Worm (Caenorhabditis elegans) whole organism, young adult: ENCODE data around the gene rab-6.1.

Experiments used
- B0261.1 ChIP-seq: sonication (generic microtip); optimal IDR thresholded peaks from 2 replicates; lab custom pipeline; 2016; ENCODE audit warnings: mild to moderate bottlenecking, missing genetic modification characterization, moderate library complexity, missing compliant biosample characterization
- C06A6.2 ChIP-seq: fragments of 200-800 bp; sonication (Bioruptor generic); conservative IDR thresholded peaks from 2 replicates; pipeline ENCODE4 v1.3.6; 2022; ENCODE audit warnings: missing genetic modification characterization, missing compliant biosample characterization
- F22D6.2 ChIP-seq: sonication (generic microtip); optimal IDR thresholded peaks from 2 replicates; lab custom pipeline; 2016; ENCODE audit warnings: mild to moderate bottlenecking, missing genetic modification characterization, missing compliant biosample characterization
- F33H1.4 ChIP-seq: fragments of 200-800 bp; sonication (Bioruptor generic); IDR thresholded peaks from 2 replicates; pipeline ENCODE4 v1.3.6; 2022; ENCODE audit warnings: missing genetic modification reagents, missing genetic modification characterization, missing compliant biosample characterization
- F37B4.10 ChIP-seq: fragments of 200-800 bp; sonication (Bioruptor generic); IDR thresholded peaks from 2 replicates; pipeline ENCODE4 v1.3.6; 2022; ENCODE audit warnings: missing genetic modification characterization, missing compliant biosample characterization
- F57A8.1 ChIP-seq: fragments of 200-800 bp; sonication (Bioruptor generic); optimal IDR thresholded peaks from 2 replicates; lab custom pipeline; 2018; ENCODE audit warnings: mild to moderate bottlenecking, missing genetic modification characterization, moderate library complexity, missing compliant biosample characterization
- K12H6.12 ChIP-seq: fragments of 200-800 bp; sonication (Bioruptor generic); optimal IDR thresholded peaks from 2 replicates; lab custom pipeline; 2018; ENCODE audit warnings: mild to moderate bottlenecking, missing genetic modification characterization, missing compliant biosample characterization
- T07F8.4 ChIP-seq: sonication (generic microtip); optimal IDR thresholded peaks from 2 replicates; lab custom pipeline; 2016; ENCODE audit warnings: mild to moderate bottlenecking, missing genetic modification characterization, moderate library complexity, missing compliant biosample characterization
- T26A5.8 ChIP-seq: sonication (generic microtip); optimal IDR thresholded peaks from 2 replicates; lab custom pipeline; 2016; ENCODE audit warnings: missing genetic modification characterization, missing compliant biosample characterization
- Y53G8AR.9 ChIP-seq: fragments of 200-800 bp; sonication (Bioruptor generic); conservative IDR thresholded peaks from 2 replicates; pipeline ENCODE4 v1.3.6; 2022; ENCODE audit warnings: missing genetic modification reagents, missing genetic modification characterization, missing compliant biosample characterization
- ZK185.1 ChIP-seq: sonication (generic microtip); optimal IDR thresholded peaks from 2 replicates; lab custom pipeline; 2016; ENCODE audit warnings: mild to moderate bottlenecking, missing genetic modification characterization, missing compliant biosample characterization; ENCODE audit not compliant: poor library complexity, severe bottlenecking
- ama-1 ChIP-seq, 3 experiments: fragments of 150-350 bp in 1 of 3; sonication (generic microtip) in 2 of 3; optimal IDR thresholded peaks; 2 replicates each; lab custom pipeline; 2014 to 2018; ENCODE audit warnings: missing biosample characterization in 2 of 3, missing genetic modification characterization in 2 of 3, missing genetic modification reagents in 2 of 3
- atf-7 ChIP-seq: sonication (generic microtip); optimal IDR thresholded peaks from 2 replicates; lab custom pipeline; 2017; ENCODE audit warnings: mild to moderate bottlenecking, missing genetic modification characterization, missing compliant biosample characterization
- attf-3 ChIP-seq: fragments of 200-800 bp; sonication (Bioruptor generic); conservative IDR thresholded peaks from 2 replicates; pipeline ENCODE4 v1.3.6; 2022; ENCODE audit warnings: missing genetic modification reagents, missing genetic modification characterization, missing compliant biosample characterization
- attf-5 ChIP-seq: fragments of 200-800 bp; sonication (Bioruptor generic); optimal IDR thresholded peaks from 2 replicates; lab custom pipeline; 2018; ENCODE audit warnings: mild to moderate bottlenecking, missing genetic modification characterization, missing compliant biosample characterization
- ccch-3 ChIP-seq: fragments of 200-800 bp; sonication (Bioruptor generic); optimal IDR thresholded peaks from 2 replicates; lab custom pipeline; 2018; ENCODE audit warnings: mild to moderate bottlenecking, missing genetic modification characterization, missing compliant biosample characterization
- cebp-1 ChIP-seq, 2 experiments: fragments of 200-800 bp in 1 of 2; sonication (Bioruptor generic) in 1 of 2; sonication (generic microtip) in 1 of 2; IDR thresholded peaks in 1 of 2; optimal IDR thresholded peaks in 1 of 2; 2 replicates each; pipeline versions ENCODE4 v1.3.6 to Lab custom; 2017 to 2022; ENCODE audit warnings: missing compliant biosample characterization in 2 of 2, missing genetic modification characterization in 2 of 2, mild to moderate bottlenecking in 1 of 2, missing genetic modification reagents in 1 of 2, moderate library complexity in 1 of 2
- ceh-27 ChIP-seq: fragments of 200-800 bp; sonication (Bioruptor generic); optimal IDR thresholded peaks from 2 replicates; lab custom pipeline; 2018; ENCODE audit warnings: mild to moderate bottlenecking, missing genetic modification characterization, moderate library complexity, missing compliant biosample characterization
- ceh-58 ChIP-seq: fragments of 200-800 bp; sonication (Bioruptor generic); IDR thresholded peaks from 2 replicates; pipeline ENCODE4 v1.3.6; 2022; ENCODE audit warnings: missing genetic modification characterization, missing compliant biosample characterization
- chd-7 ChIP-seq: sonication (generic microtip); optimal IDR thresholded peaks from 2 replicates; lab custom pipeline; 2016; ENCODE audit warnings: mild to moderate bottlenecking, missing genetic modification characterization, moderate library complexity, missing compliant biosample characterization
- dox-1 ChIP-seq: fragments of 200-800 bp; sonication (Bioruptor generic); IDR thresholded peaks from 2 replicates; pipeline ENCODE4 v1.3.6; 2022; ENCODE audit warnings: missing genetic modification reagents, missing genetic modification characterization, missing compliant biosample characterization
- dpl-1 ChIP-seq: fragments of 150-350 bp; optimal IDR thresholded peaks from 2 replicates; lab custom pipeline; 2014; ENCODE audit warnings: missing biosample characterization, missing genetic modification reagents, missing genetic modification characterization
- efl-1 ChIP-seq: fragments of 150-350 bp; optimal IDR thresholded peaks from 2 replicates; lab custom pipeline; 2014; ENCODE audit warnings: missing biosample characterization, missing genetic modification reagents, missing genetic modification characterization
- egl-18 ChIP-seq: fragments of 200-800 bp; sonication (Bioruptor generic); IDR thresholded peaks from 2 replicates; pipeline ENCODE4 v1.3.6; 2022; ENCODE audit warnings: missing genetic modification reagents, missing genetic modification characterization, missing compliant biosample characterization
- egrh-3 ChIP-seq: fragments of 200-800 bp; sonication (Bioruptor generic); IDR thresholded peaks from 2 replicates; pipeline ENCODE4 v1.3.6; 2022; ENCODE audit warnings: missing genetic modification reagents, missing genetic modification characterization, missing compliant biosample characterization
- gei-17 ChIP-seq: fragments of 200-800 bp; sonication (Bioruptor generic); optimal IDR thresholded peaks from 2 replicates; lab custom pipeline; 2018; ENCODE audit warnings: mild to moderate bottlenecking, missing genetic modification characterization, missing compliant biosample characterization
- him-1 ChIP-seq: sonication (generic microtip); optimal IDR thresholded peaks from 2 replicates; lab custom pipeline; 2016; ENCODE audit warnings: missing genotype, missing genetic modification reagents, missing genetic modification characterization, missing compliant biosample characterization
- hlh-12 ChIP-seq: sonication (generic microtip); optimal IDR thresholded peaks from 2 replicates; lab custom pipeline; 2016; ENCODE audit warnings: missing genetic modification characterization, missing compliant biosample characterization
- hsf-1 ChIP-seq: fragments of 200-800 bp; sonication (Bioruptor generic); IDR thresholded peaks from 2 replicates; pipeline ENCODE4 v1.3.6; 2022; ENCODE audit warnings: missing genetic modification reagents, missing genetic modification characterization, missing compliant biosample characterization
- let-607 ChIP-seq, 2 experiments: fragments of 200-800 bp in 1 of 2; sonication (Bioruptor generic) in 1 of 2; sonication (generic microtip) in 1 of 2; optimal IDR thresholded peaks; 2 replicates each; lab custom pipeline; 2016 to 2018; ENCODE audit warnings: mild to moderate bottlenecking in 2 of 2, missing compliant biosample characterization in 2 of 2, missing genetic modification characterization in 2 of 2, moderate library complexity in 2 of 2, missing genotype in 1 of 2
- lin-54 ChIP-seq: fragments of 200-800 bp; sonication (Bioruptor generic); optimal IDR thresholded peaks from 2 replicates; lab custom pipeline; 2018; ENCODE audit warnings: mild to moderate bottlenecking, missing genetic modification characterization, missing compliant biosample characterization
- lir-1 ChIP-seq: fragments of 200-800 bp; sonication (Bioruptor generic); conservative IDR thresholded peaks from 2 replicates; pipeline ENCODE4 v1.3.6; 2022; ENCODE audit warnings: missing genetic modification reagents, missing genetic modification characterization, missing compliant biosample characterization
- lsy-27 ChIP-seq: sonication (generic microtip); optimal IDR thresholded peaks from 2 replicates; lab custom pipeline; 2017; ENCODE audit warnings: missing genetic modification characterization, mild to moderate bottlenecking, missing compliant biosample characterization, antibody characterized with exemption, missing genotype, borderline replicate concordance; ENCODE audit not compliant: insufficient read depth
- mcd-1 ChIP-seq: fragments of 200-800 bp; sonication (Bioruptor generic); IDR thresholded peaks from 2 replicates; pipeline ENCODE4 v1.3.6; 2022; ENCODE audit warnings: missing genetic modification reagents, missing genetic modification characterization, missing compliant biosample characterization
- mel-28 ChIP-seq: sonication (generic microtip); optimal IDR thresholded peaks from 2 replicates; lab custom pipeline; 2016; ENCODE audit warnings: borderline replicate concordance, mild to moderate bottlenecking, missing genetic modification characterization, missing compliant biosample characterization
- mes-4 ChIP-seq: sonication (generic microtip); optimal IDR thresholded peaks from 2 replicates; lab custom pipeline; 2016; ENCODE audit warnings: missing genotype, missing genetic modification characterization, missing compliant biosample characterization
- nfya-2 ChIP-seq: fragments of 200-800 bp; sonication (Bioruptor generic); IDR thresholded peaks from 2 replicates; pipeline ENCODE4 v1.3.6; 2022; ENCODE audit warnings: missing genetic modification reagents, missing genetic modification characterization, missing compliant biosample characterization
- rec-8 ChIP-seq, 2 experiments: sonication (generic microtip); optimal IDR thresholded peaks; 2 replicates each; lab custom pipeline; 2016; ENCODE audit warnings: mild to moderate bottlenecking in 2 of 2, missing genetic modification characterization in 2 of 2, missing genetic modification reagents in 2 of 2, missing genotype in 2 of 2, missing biosample characterization in 1 of 2, missing compliant biosample characterization in 1 of 2, moderate library complexity in 1 of 2
- rpc-1 ChIP-seq, 2 experiments: fragments of 150-350 bp in 1 of 2; sonication (generic microtip) in 1 of 2; optimal IDR thresholded peaks; 2 replicates each; lab custom pipeline; 2014 to 2018; ENCODE audit warnings: missing biosample characterization in 1 of 2, missing genetic modification characterization in 1 of 2, missing genetic modification reagents in 1 of 2, missing genotype in 1 of 2
- snpc-1.1 ChIP-seq: sonication (generic microtip); optimal IDR thresholded peaks from 2 replicates; lab custom pipeline; 2017; ENCODE audit warnings: missing genetic modification characterization, mild to moderate bottlenecking, missing compliant biosample characterization, antibody characterized with exemption, moderate library complexity, missing genotype, missing genetic modification reagents; ENCODE audit not compliant: insufficient read depth
- snpc-3.4 ChIP-seq: sonication (generic microtip); optimal IDR thresholded peaks from 2 replicates; lab custom pipeline; 2017; ENCODE audit warnings: missing genetic modification characterization, mild to moderate bottlenecking, missing compliant biosample characterization, antibody characterized with exemption, moderate library complexity, missing genotype, missing genetic modification reagents
- sptf-2 ChIP-seq: fragments of 200-800 bp; sonication (Bioruptor generic); optimal IDR thresholded peaks from 2 replicates; lab custom pipeline; 2018; ENCODE audit warnings: mild to moderate bottlenecking, missing genetic modification characterization, missing compliant biosample characterization
- ztf-18 ChIP-seq: sonication (generic microtip); optimal IDR thresholded peaks from 2 replicates; lab custom pipeline; 2016; ENCODE audit warnings: missing genotype, mild to moderate bottlenecking, missing genetic modification characterization, missing compliant biosample characterization
- ztf-3 ChIP-seq: fragments of 200-800 bp; sonication (Bioruptor generic); optimal IDR thresholded peaks from 2 replicates; lab custom pipeline; 2018; ENCODE audit warnings: mild to moderate bottlenecking, missing genetic modification characterization, missing compliant biosample characterization
- ztf-6 ChIP-seq: fragments of 200-800 bp; sonication (Bioruptor generic); IDR thresholded peaks from 2 replicates; pipeline ENCODE4 v1.3.6; 2022; ENCODE audit warnings: missing genetic modification reagents, missing genetic modification characterization, missing compliant biosample characterization

rab-6.1 gene

DNA sequence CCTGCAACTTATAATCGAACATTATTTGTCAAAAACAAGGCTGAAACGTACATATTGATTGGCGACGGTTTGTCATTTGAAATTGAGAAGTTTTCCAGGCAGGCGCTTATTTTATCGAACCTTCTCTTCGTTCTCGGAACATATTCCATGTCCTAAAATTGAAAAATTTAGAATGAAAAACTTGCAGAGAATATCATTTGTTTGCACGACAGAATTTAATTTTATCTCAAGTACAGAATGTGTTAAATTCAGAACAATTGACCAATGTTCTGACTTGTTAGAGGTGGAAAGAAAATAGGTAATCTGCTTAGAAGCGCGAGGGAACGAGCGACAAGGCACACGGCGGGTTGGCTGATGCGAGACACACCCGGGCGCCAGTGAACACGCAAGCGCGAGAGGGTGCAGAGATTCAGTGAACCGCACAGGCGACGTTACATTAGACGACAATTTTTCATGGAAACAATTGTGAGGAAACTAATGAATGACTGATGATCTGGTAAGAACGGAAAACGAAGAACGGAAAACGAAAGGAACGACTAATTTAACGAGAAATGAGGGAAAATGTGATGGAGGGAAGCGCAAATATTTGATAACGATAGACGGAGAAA, 46.7 kb upstream of the rab-6.1 start:
- 0 out of 2 replicates have a peak, but pooled peaks have one; percentile 19 for TF ChIP-seq egrh-3 (GFP tag; lab: Robert Waterston, UW)
- no peak for TF ChIP-seq dpl-1 (GFP tag; lab: Kevin White, UChicago)
- TF ChIP-seq sptf-2, result no peak
- peak; percentile 45 for TF ChIP-seq ceh-27 (GFP tag; lab: Kevin White, UChicago)
- peak; percentile 49 for TF ChIP-seq lin-54 (GFP tag; lab: Kevin White, UChicago)
- TF ChIP-seq ama-1 (optimal IDR thresholded peaks at IDR 0.05; lab: Kevin White, UChicago), result peak; percentile 80
- no peak for TF ChIP-seq ama-1 (GFP tag; optimal IDR thresholded peaks at IDR 0.05; lab: Kevin White, UChicago)
- TF ChIP-seq Y53G8AR.9, result no peak
- no peak for TF ChIP-seq B0261.1 (tag; lab: Kevin White, UChicago)
- no peak for TF ChIP-seq atf-7 (tag; lab: Kevin White, UChicago)
- no peak for TF ChIP-seq ztf-6 (GFP tag; lab: Robert Waterston, UW)
- TF ChIP-seq ceh-58, result no peak
- 0 out of 2 replicates have a peak, but pooled peaks have one; percentile 44 for TF ChIP-seq nfya-2 (GFP tag; lab: Robert Waterston, UW)
- TF ChIP-seq lir-1, result no peak
- TF ChIP-seq egl-18 (GFP tag; lab: Robert Waterston, UW), result 0 out of 2 replicates have a peak, but pooled peaks have one; percentile 21
- TF ChIP-seq F57A8.1, result no peak
- TF ChIP-seq cebp-1 (GFP tag; IDR thresholded peaks at IDR 0.05; lab: Robert Waterston, UW), result no peak
- peak; percentile 70 for TF ChIP-seq cebp-1 (tag; optimal IDR thresholded peaks at IDR 0.05; lab: Kevin White, UChicago)
- TF ChIP-seq T07F8.4 (tag; lab: Kevin White, UChicago), result no peak
- TF ChIP-seq him-1 (tag; lab: Kevin White, UChicago), result no peak
- TF ChIP-seq lsy-27, result no peak
- TF ChIP-seq rpc-1 (optimal IDR thresholded peaks at IDR 0.05; lab: Kevin White, UChicago), result no peak
- TF ChIP-seq rpc-1 (tag; optimal IDR thresholded peaks at IDR 0.05; lab: Kevin White, UChicago), result no peak
- peak; percentile 47 for TF ChIP-seq hsf-1
- TF ChIP-seq dox-1 (GFP tag; lab: Robert Waterston, UW), result peak; percentile 80
- no peak for TF ChIP-seq gei-17 (GFP tag; lab: Kevin White, UChicago)
- TF ChIP-seq C06A6.2, result 0 out of 2 replicates have a peak, but pooled peaks have one; percentile 10
- TF ChIP-seq ztf-3 (GFP tag; lab: Kevin White, UChicago), result peak; percentile 60
- TF ChIP-seq ztf-18 (tag; lab: Kevin White, UChicago), result no peak
- peak; percentile 68 for TF ChIP-seq attf-5
- no peak for TF ChIP-seq ZK185.1 (tag; lab: Kevin White, UChicago)
- no peak for TF ChIP-seq mes-4 (tag; lab: Kevin White, UChicago)
- TF ChIP-seq K12H6.12 (tag; lab: Kevin White, UChicago), result peak; percentile 29
- TF ChIP-seq ccch-3 (GFP tag; lab: Kevin White, UChicago), result no peak
- TF ChIP-seq T26A5.8 (tag; lab: Kevin White, UChicago), result no peak
- TF ChIP-seq hlh-12, result no peak
- no peak for TF ChIP-seq snpc-1.1
- peak; percentile 68 for TF ChIP-seq mcd-1 (GFP tag; lab: Robert Waterston, UW)
- TF ChIP-seq mel-28, result no peak
- no peak for TF ChIP-seq F22D6.2 (tag; lab: Kevin White, UChicago)
- TF ChIP-seq F37B4.10 (GFP tag; lab: Robert Waterston, UW), result no peak
- peak; percentile 25 to 44 for TF ChIP-seq let-607 (tag; optimal IDR thresholded peaks at IDR 0.05; lab: Kevin White, UChicago)
- TF ChIP-seq F33H1.4 (GFP tag; lab: Robert Waterston, UW), result no peak
- TF ChIP-seq efl-1, result no peak
- no peak for TF ChIP-seq rec-8 (tag; optimal IDR thresholded peaks at IDR 0.05; lab: Kevin White, UChicago)
- TF ChIP-seq attf-3 (GFP tag; lab: Robert Waterston, UW), result no peak
- peak; percentile 76 for TF ChIP-seq chd-7 (tag; lab: Kevin White, UChicago)
- no peak for TF ChIP-seq snpc-3.4 (tag; lab: Kevin White, UChicago)
